Worm (Caenorhabditis elegans): ENCODE measurements around the gene Y81G3A.2.

DNA sequence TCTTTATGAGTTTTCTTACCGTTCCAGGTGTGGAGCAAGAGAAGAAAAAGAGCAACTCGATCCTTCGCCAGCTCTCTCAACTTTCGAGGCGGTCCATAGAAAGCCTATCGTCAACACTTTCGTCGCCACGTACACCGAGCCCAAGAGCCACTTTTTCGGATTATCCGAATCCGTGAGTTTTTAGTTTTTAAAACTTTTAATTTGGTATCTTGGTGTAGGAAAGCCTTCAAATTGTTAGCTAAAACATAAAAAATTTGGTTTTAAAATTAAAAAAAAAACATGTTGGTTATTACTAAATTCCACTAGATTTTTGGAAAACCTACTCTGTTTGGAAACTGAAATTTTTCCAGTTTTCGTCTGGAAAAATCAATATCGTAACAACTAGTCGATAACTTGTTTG, 7.0 kb upstream of the Y81G3A.2 start:
- TF ChIP-seq sdz-38 (tag; optimal IDR thresholded peaks at IDR 0.05) (no peak), rcor-1 (GFP tag; IDR thresholded peaks at IDR 0.05) (no peak), mes-4 (tag; optimal IDR thresholded peaks at IDR 0.05) (no peak), F22D6.2 (tag; optimal IDR thresholded peaks at IDR 0.05) (no peak), unc-62 (GFP tag; optimal IDR thresholded peaks at IDR 0.05) (no peak), Y67H2A.10 (GFP tag; conservative IDR thresholded peaks at IDR 0.05) (no peak), lin-35 (GFP tag; optimal IDR thresholded peaks at IDR 0.05) (no peak), mcd-1 (GFP tag; IDR thresholded peaks at IDR 0.05) (no peak), fkh-3 (tag; optimal IDR thresholded peaks at IDR 0.05) (no peak), ceh-58 (GFP tag; IDR thresholded peaks at IDR 0.05) (no peak), egl-44 (GFP tag; IDR thresholded peaks at IDR 0.05) (no peak), T07F8.4 (tag; optimal IDR thresholded peaks at IDR 0.05) (no peak), rpc-1 (optimal IDR thresholded peaks at IDR 0.05) (no peak), rpc-1 (tag; optimal IDR thresholded peaks at IDR 0.05) (no peak), madf-3 (GFP tag; IDR thresholded peaks at IDR 0.05) (no peak)

All from whole organism, young adult.